Worm (Caenorhabditis elegans) whole organism, mixed stage, embryonic: ENCODE results near the gene T28A8.5.

Experiments used
- M03D4.4 ChIP-seq: sonication (generic microtip); optimal IDR thresholded peaks from 2 replicates; lab custom pipeline; 2017; ENCODE audit warnings: mild to moderate bottlenecking, missing genetic modification characterization, missing compliant biosample characterization
- bed-3 ChIP-seq: fragments of 200-800 bp; sonication (Bioruptor generic); optimal IDR thresholded peaks from 3 replicates; lab custom pipeline; 2018; ENCODE audit warnings: mild to moderate bottlenecking, missing genetic modification characterization, moderate library complexity, missing compliant biosample characterization
- blmp-1 ChIP-seq: fragments of 150-350 bp; optimal IDR thresholded peaks from 2 replicates; lab custom pipeline; 2014; ENCODE audit warnings: missing biosample characterization, missing genetic modification characterization
- ceh-39 ChIP-seq: fragments of 150-350 bp; optimal IDR thresholded peaks from 2 replicates; lab custom pipeline; 2014; ENCODE audit warnings: missing biosample characterization, missing genetic modification characterization
- ceh-43 ChIP-seq: fragments of 200-800 bp; sonication (Bioruptor generic); optimal IDR thresholded peaks from 2 replicates; lab custom pipeline; 2018; ENCODE audit warnings: mild to moderate bottlenecking, missing genetic modification characterization, moderate library complexity, missing compliant biosample characterization
- ceh-83 ChIP-seq: fragments of 200-800 bp; sonication (Bioruptor generic); optimal IDR thresholded peaks from 2 replicates; lab custom pipeline; 2018; ENCODE audit warnings: mild to moderate bottlenecking, missing genetic modification characterization, missing compliant biosample characterization
- ces-1 ChIP-seq: fragments of 150-350 bp; optimal IDR thresholded peaks from 2 replicates; lab custom pipeline; 2014; ENCODE audit warnings: missing biosample characterization, missing genetic modification reagents, missing genetic modification characterization
- cnd-1 ChIP-seq: fragments of 200-800 bp; sonication (Bioruptor generic); optimal IDR thresholded peaks from 2 replicates; lab custom pipeline; 2018; ENCODE audit warnings: mild to moderate bottlenecking, missing genetic modification characterization, missing compliant biosample characterization
- drap-1 ChIP-seq: fragments of 200-800 bp; sonication (Bioruptor generic); optimal IDR thresholded peaks from 3 replicates; lab custom pipeline; 2018; ENCODE audit warnings: mild to moderate bottlenecking, missing genetic modification characterization, missing compliant biosample characterization
- elt-1 ChIP-seq: sonication (generic microtip); optimal IDR thresholded peaks from 2 replicates; lab custom pipeline; 2017; ENCODE audit warnings: missing genetic modification characterization, mild to moderate bottlenecking, missing compliant biosample characterization, antibody characterized with exemption, moderate library complexity, borderline replicate concordance; ENCODE audit not compliant: insufficient read depth
- elt-3 ChIP-seq: fragments of 150-350 bp; optimal IDR thresholded peaks from 2 replicates; lab custom pipeline; 2014; ENCODE audit warnings: missing biosample characterization, missing genetic modification characterization
- flh-1 ChIP-seq: fragments of 200-800 bp; sonication (Bioruptor generic); optimal IDR thresholded peaks from 2 replicates; lab custom pipeline; 2018; ENCODE audit warnings: mild to moderate bottlenecking, missing genetic modification characterization, moderate library complexity, missing compliant biosample characterization
- ham-2 ChIP-seq: fragments of 200-800 bp; sonication (Bioruptor generic); optimal IDR thresholded peaks from 2 replicates; lab custom pipeline; 2018; ENCODE audit warnings: mild to moderate bottlenecking, missing genetic modification characterization, missing compliant biosample characterization
- lin-13 ChIP-seq: fragments of 150-350 bp; optimal IDR thresholded peaks from 2 replicates; lab custom pipeline; 2014; ENCODE audit warnings: missing biosample characterization, missing genetic modification characterization
- lsy-2 ChIP-seq: fragments of 150-350 bp; optimal IDR thresholded peaks from 2 replicates; lab custom pipeline; 2014; ENCODE audit warnings: missing biosample characterization, missing genetic modification characterization
- mab-5 ChIP-seq: fragments of 150-350 bp; optimal IDR thresholded peaks from 2 replicates; lab custom pipeline; 2014; ENCODE audit warnings: missing biosample characterization, missing genetic modification characterization
- mls-2 ChIP-seq: sonication (generic microtip); optimal IDR thresholded peaks from 2 replicates; lab custom pipeline; 2016; ENCODE audit warnings: mild to moderate bottlenecking, missing genetic modification characterization, moderate library complexity, missing compliant biosample characterization
- nhr-12 ChIP-seq: fragments of 150-350 bp; optimal IDR thresholded peaks from 2 replicates; lab custom pipeline; 2014; ENCODE audit warnings: missing biosample characterization, missing genetic modification characterization
- nhr-2 ChIP-seq: fragments of 150-350 bp; optimal IDR thresholded peaks from 2 replicates; lab custom pipeline; 2014; ENCODE audit warnings: missing biosample characterization, missing genetic modification characterization
- nhr-237 ChIP-seq: fragments of 150-350 bp; optimal IDR thresholded peaks from 2 replicates; lab custom pipeline; 2014; ENCODE audit warnings: missing biosample characterization, missing genetic modification characterization
- nhr-28 ChIP-seq: fragments of 150-350 bp; optimal IDR thresholded peaks from 2 replicates; lab custom pipeline; 2014; ENCODE audit warnings: missing biosample characterization, missing genetic modification characterization
- nhr-76 ChIP-seq: sonication (generic microtip); optimal IDR thresholded peaks from 2 replicates; lab custom pipeline; 2017; ENCODE audit warnings: missing biosample characterization, missing genetic modification characterization
- pha-4 ChIP-seq: fragments of 150-350 bp; optimal IDR thresholded peaks from 2 replicates; lab custom pipeline; 2018; ENCODE audit warnings: missing biosample characterization, missing genetic modification reagents, missing genetic modification characterization
- sem-2 ChIP-seq: fragments of 200-800 bp; sonication (Bioruptor generic); optimal IDR thresholded peaks from 2 replicates; lab custom pipeline; 2018; ENCODE audit warnings: mild to moderate bottlenecking, missing genetic modification characterization, missing compliant biosample characterization
- tbx-8 ChIP-seq: fragments of 200-800 bp; sonication (Bioruptor generic); optimal IDR thresholded peaks from 2 replicates; lab custom pipeline; 2018; ENCODE audit warnings: mild to moderate bottlenecking, missing genetic modification characterization, moderate library complexity, missing compliant biosample characterization
- unc-120 ChIP-seq: sonication (generic microtip); optimal IDR thresholded peaks from 2 replicates; lab custom pipeline; 2017; ENCODE audit warnings: missing genetic modification characterization, missing compliant biosample characterization; ENCODE audit not compliant: poor library complexity, severe bottlenecking
- unc-39 ChIP-seq: fragments of 150-350 bp; optimal IDR thresholded peaks from 2 replicates; lab custom pipeline; 2014; ENCODE audit warnings: missing biosample characterization, missing genetic modification characterization
- unc-62 ChIP-seq: fragments of 150-350 bp; optimal IDR thresholded peaks from 2 replicates; lab custom pipeline; 2014; ENCODE audit warnings: missing biosample characterization, missing genetic modification reagents, missing genetic modification characterization
- zip-8 ChIP-seq: fragments of 150-350 bp; optimal IDR thresholded peaks from 2 replicates; lab custom pipeline; 2014; ENCODE audit warnings: missing biosample characterization, missing genetic modification characterization
- ztf-11 ChIP-seq: fragments of 150-350 bp; optimal IDR thresholded peaks from 2 replicates; lab custom pipeline; 2014; ENCODE audit warnings: missing biosample characterization, missing genetic modification characterization

T28A8.5 gene

DNA sequence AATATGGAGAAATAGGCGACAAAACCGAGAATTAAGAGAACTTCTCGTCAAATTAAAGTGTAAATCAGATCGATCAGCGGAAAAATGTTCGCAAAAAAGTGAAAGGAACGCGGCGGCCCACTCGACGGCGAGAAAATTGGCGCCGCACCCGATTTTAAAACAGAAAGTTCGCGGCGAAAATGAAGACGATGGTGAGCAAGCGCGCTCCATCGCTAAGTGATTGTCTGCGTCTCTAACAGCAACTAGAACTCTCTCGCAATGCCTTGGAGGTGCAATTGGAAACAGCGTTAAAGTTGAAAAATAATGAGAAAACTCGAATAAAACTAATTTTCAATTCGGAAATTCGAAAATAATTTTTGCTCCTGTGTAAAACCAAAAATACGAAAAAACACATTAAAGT lies 28.6 kb downstream of the T28A8.5 start:
- peak; percentile 43 for TF ChIP-seq nhr-237 (tag; lab: Kevin White, UChicago)
- no peak for TF ChIP-seq ham-2 (GFP tag; lab: Kevin White, UChicago)
- TF ChIP-seq lin-13: peak; percentile 67
- peak; percentile 33 for TF ChIP-seq pha-4 (tag; lab: Kevin White, UChicago)
- no peak for TF ChIP-seq bed-3
- peak; percentile 18 for TF ChIP-seq lsy-2 (tag; lab: Kevin White, UChicago)
- peak; percentile 61 for TF ChIP-seq ces-1 (GFP tag; lab: Kevin White, UChicago)
- peak; percentile 23 for TF ChIP-seq blmp-1

DNA sequence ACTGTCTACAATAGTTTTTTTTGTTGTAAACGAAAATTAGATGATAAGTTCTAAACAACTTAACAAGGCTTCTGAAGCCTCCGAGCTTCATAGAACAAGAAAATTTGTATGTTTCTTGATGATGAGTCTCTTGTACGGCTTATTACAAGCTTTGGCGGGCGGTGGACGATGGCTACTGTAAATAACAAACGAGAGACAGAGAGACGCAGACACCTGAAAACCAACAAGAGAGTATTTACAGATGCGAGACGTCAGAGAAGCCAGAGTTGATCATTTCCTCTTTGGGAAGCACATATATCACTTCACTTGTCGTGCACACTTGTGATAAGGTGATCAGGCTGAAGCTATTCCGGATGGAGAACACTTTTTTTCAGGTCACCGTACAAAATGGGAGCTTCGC lies 29.4 kb downstream of the T28A8.5 start:
- TF ChIP-seq ceh-43 (no peak), pha-4 (tag; lab: Kevin White, UChicago) (peak; percentile 91), nhr-12 (tag; lab: Kevin White, UChicago) (no peak)

DNA sequence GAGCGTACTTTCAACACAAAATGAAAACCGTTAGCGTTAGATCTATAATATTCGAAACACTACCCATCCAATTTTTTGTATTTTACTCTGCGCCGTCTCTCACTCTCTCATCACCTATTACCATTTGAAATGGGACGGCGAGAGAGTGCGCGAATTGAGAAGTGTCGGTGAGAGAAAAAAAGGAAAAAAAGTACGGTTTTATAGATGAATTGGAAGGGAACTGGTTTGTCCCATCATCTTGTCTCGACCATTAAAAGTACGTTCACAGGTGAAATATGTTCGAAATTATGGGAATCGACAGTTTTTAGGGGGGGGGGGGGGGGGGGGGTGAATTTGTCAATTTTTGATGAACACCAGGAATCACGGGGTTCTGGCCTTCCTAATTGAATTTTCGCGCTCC lies 33.3 kb downstream of the T28A8.5 start:
- no peak for TF ChIP-seq tbx-8 (GFP tag; lab: Kevin White, UChicago)
- no peak for TF ChIP-seq ces-1 (GFP tag; lab: Kevin White, UChicago)
- TF ChIP-seq, all 35 proteins: peak for 0

DNA sequence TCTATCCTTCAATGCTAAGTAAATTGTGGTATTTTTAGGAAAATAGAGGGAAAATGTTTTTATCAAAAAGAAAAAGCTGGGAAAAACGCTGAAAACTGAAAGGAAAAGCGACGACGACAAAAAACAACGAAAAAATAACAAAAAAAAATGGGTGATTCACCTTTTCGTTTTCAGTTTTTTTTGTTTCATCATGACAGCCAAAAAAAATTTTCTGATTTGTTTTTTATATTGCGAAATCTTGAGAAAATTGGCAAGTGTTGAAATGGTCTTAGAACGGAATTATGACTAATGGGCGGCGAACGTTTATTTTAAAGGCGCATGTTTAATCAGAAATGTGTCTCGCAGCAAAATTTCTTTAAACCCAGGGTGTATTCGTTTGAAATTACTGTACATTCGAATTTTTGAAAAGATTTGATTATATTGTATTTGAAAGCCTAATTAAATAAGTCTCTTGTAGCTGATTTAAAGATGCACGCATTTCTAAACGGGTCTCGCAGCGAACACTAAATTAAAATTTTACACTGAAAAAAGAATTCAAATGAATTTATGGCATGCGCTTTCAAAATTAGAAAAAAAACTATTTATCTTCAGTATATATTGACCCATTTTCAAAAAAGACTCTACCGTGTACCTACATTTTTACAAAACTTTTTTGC lies 34.4 kb downstream of the T28A8.5 start:
- TF ChIP-seq pha-4 (tag; lab: Kevin White, UChicago) (no peak), nhr-237 (tag; lab: Kevin White, UChicago) (no peak), blmp-1 (no peak), ces-1 (GFP tag; lab: Kevin White, UChicago) (no peak), lin-13 (no peak), elt-3 (tag; lab: Kevin White, UChicago) (no peak), ceh-39 (no peak), flh-1 (GFP tag; lab: Kevin White, UChicago) (no peak), zip-8 (tag; lab: Kevin White, UChicago) (no peak), cnd-1 (tag; lab: Kevin White, UChicago) (no peak), ceh-43 (no peak), drap-1 (no peak), M03D4.4 (tag; lab: Kevin White, UChicago) (no peak)

DNA sequence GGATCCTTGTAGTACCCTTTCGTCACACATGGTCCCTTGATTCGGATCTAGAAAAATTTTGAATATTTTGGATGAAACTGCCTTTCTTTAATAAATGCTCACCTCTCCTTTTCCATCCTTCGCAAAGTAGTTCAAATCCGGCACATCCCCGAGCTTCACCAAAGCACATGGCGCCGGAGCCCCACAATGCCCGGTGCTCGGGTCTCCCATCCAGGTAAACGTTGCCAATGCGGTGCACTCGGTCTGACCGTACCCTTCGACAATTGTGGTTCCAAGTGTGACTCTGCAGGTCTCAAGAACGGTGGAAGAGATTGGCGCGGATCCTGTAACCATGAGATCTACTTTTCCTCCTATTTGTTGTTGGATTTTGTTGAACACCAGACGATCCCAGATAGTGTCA lies 39.4 kb downstream of the T28A8.5 start:
- no peak for TF ChIP-seq nhr-12 (tag; lab: Kevin White, UChicago)
- TF ChIP-seq elt-1 (tag; lab: Kevin White, UChicago): no peak
- no peak for TF ChIP-seq blmp-1
- no peak for TF ChIP-seq flh-1 (GFP tag; lab: Kevin White, UChicago)
- TF ChIP-seq ceh-83 (GFP tag; lab: Kevin White, UChicago): no peak
- TF ChIP-seq bed-3: no peak
- no peak for TF ChIP-seq unc-39 (tag; lab: Kevin White, UChicago)
- TF ChIP-seq elt-3 (tag; lab: Kevin White, UChicago): no peak
- no peak for TF ChIP-seq ztf-11
- no peak for TF ChIP-seq mls-2
- TF ChIP-seq sem-2 (GFP tag; lab: Kevin White, UChicago): no peak
- TF ChIP-seq nhr-2 (tag; lab: Kevin White, UChicago): no peak
- no peak for TF ChIP-seq cnd-1 (tag; lab: Kevin White, UChicago)
- TF ChIP-seq nhr-28: no peak
- TF ChIP-seq nhr-237 (tag; lab: Kevin White, UChicago): no peak
- no peak for TF ChIP-seq unc-62 (GFP tag; lab: Kevin White, UChicago)
- TF ChIP-seq ces-1 (GFP tag; lab: Kevin White, UChicago): no peak
- TF ChIP-seq drap-1: no peak
- no peak for TF ChIP-seq M03D4.4 (tag; lab: Kevin White, UChicago)
- TF ChIP-seq zip-8 (tag; lab: Kevin White, UChicago): no peak

DNA sequence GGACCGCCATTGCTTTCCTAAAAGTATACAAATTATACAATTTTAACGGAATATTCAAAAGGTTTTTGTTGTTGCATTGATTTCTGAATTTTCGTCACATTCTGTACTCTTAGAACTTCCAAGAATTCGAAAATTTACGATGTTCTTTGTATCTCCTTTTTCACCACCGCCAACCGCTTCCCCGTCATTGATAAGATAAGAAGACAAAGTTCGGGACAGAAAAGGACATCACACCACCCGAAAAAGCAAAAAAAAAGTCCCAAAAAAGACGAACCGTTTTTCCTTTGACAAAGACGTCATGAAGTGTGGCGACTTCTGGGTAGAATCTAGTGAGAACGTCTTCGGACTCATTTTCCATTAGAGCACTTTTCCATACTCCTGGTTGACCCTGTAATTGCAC lies 41.0 kb downstream of the T28A8.5 start:
- TF ChIP-seq unc-120 (tag; lab: Kevin White, UChicago) (no peak), tbx-8 (GFP tag; lab: Kevin White, UChicago) (no peak), mab-5 (tag; lab: Kevin White, UChicago) (no peak), ztf-11 (no peak), sem-2 (GFP tag; lab: Kevin White, UChicago) (no peak), blmp-1 (no peak), nhr-2 (tag; lab: Kevin White, UChicago) (no peak), drap-1 (no peak), lin-13 (no peak), pha-4 (tag; lab: Kevin White, UChicago) (no peak), ceh-43 (no peak), zip-8 (tag; lab: Kevin White, UChicago) (no peak), bed-3 (no peak), ceh-39 (no peak), ceh-83 (GFP tag; lab: Kevin White, UChicago) (no peak), nhr-76 (tag; lab: Kevin White, UChicago) (no peak), cnd-1 (tag; lab: Kevin White, UChicago) (no peak), nhr-28 (no peak)
